Worm (Caenorhabditis elegans) whole organism, L1 larva: ENCODE results near the gene cest-35.2.

ENCODE experiments used
- C34B4.2 ChIP-seq: sonication (generic microtip); optimal IDR thresholded peaks from 2 replicates; lab custom pipeline; 2017; ENCODE audit warnings: mild to moderate bottlenecking, missing genetic modification characterization, missing compliant biosample characterization
- egl-27 ChIP-seq, 2 experiments: fragments of 150-350 bp in 1 of 2; sonication (generic microtip); optimal IDR thresholded peaks; 3 replicates each; lab custom pipeline; 2017 to 2018; ENCODE audit warnings: missing biosample characterization in 2 of 2, missing genetic modification characterization in 2 of 2, missing genetic modification reagents in 2 of 2
- ets-5 ChIP-seq: fragments of 200-800 bp; sonication (Bioruptor generic); IDR thresholded peaks from 2 replicates; pipeline ENCODE4 v1.3.6; 2022; ENCODE audit warnings: missing genetic modification characterization, missing compliant biosample characterization
- nhr-77 ChIP-seq: fragments of 150-350 bp; optimal IDR thresholded peaks from 2 replicates; lab custom pipeline; 2014; ENCODE audit warnings: missing biosample characterization, missing genetic modification characterization
- nhr-85 ChIP-seq: sonication (generic microtip); peaks from one replicate; lab custom pipeline; 2016; ENCODE audit warnings: missing genetic modification characterization, inconsistent platforms, missing compliant biosample characterization
- pqm-1 ChIP-seq: sonication (generic microtip); optimal IDR thresholded peaks from 3 replicates; lab custom pipeline; 2017; ENCODE audit warnings: missing biosample characterization, missing genetic modification characterization
- unc-86 ChIP-seq: sonication (generic microtip); optimal IDR thresholded peaks from 2 replicates; lab custom pipeline; 2016; ENCODE audit warnings: missing genetic modification characterization, missing compliant biosample characterization

DNA sequence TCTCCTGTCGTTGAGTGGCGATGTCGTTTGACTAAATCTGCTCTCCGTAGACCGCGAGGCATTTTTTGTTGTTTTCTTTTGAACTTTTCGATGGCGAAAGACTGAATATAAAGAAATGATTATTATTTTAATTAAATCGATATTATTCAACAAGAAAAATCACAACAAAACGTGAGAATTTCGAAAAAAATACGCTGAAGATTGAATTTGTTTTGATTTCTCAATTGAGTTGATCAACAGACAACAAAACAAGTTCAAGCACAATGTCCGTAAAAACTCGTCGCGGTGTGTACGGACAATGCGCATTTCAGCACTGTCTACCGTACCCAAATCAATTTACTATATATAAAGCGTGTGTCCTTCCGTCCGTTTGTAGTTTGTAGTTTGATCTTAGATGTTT, 41.0 kb upstream of the cest-35.2 start, which contains the start of gene B0238.9:
- TF ChIP-seq ets-5 (GFP tag; lab: Robert Waterston, UW) = no peak
- no peak for TF ChIP-seq pqm-1 (tag; lab: Kevin White, UChicago)
- no peak for TF ChIP-seq C34B4.2 (tag; lab: Kevin White, UChicago)
- no peak for TF ChIP-seq nhr-85 (tag; lab: Kevin White, UChicago)
- TF ChIP-seq nhr-77 = no peak
- no peak for TF ChIP-seq egl-27 (tag; optimal IDR thresholded peaks at IDR 0.05; lab: Kevin White, UChicago)
- TF ChIP-seq unc-86 (tag; lab: Kevin White, UChicago) = no peak
